Worm (Caenorhabditis elegans) whole organism, early embryonic: Measurements from ENCODE around the gene Y71H2AL.2.
A peak's percentile ranks its signal among the peaks of the same experiment; 100 is the strongest.

ENCODE experiments used
- B0310.2 ChIP-seq: sonication (generic microtip); optimal IDR thresholded peaks from 2 replicates; lab custom pipeline; 2016; ENCODE audit warnings: mild to moderate bottlenecking, missing genetic modification characterization, missing compliant biosample characterization
- F13C5.2 ChIP-seq: sonication (generic microtip); optimal IDR thresholded peaks from 2 replicates; lab custom pipeline; 2017; ENCODE audit warnings: mild to moderate bottlenecking, missing genetic modification characterization, inconsistent platforms, missing compliant biosample characterization
- ama-1 ChIP-seq: fragments of 150-350 bp; optimal IDR thresholded peaks from 2 replicates; lab custom pipeline; 2014
- ceh-13 ChIP-seq: fragments of 200-800 bp; sonication (Bioruptor generic); optimal IDR thresholded peaks from 2 replicates; lab custom pipeline; 2018; ENCODE audit warnings: mild to moderate bottlenecking, missing genetic modification characterization, missing compliant biosample characterization
- ceh-36 ChIP-seq: sonication (generic microtip); optimal IDR thresholded peaks from 2 replicates; lab custom pipeline; 2016; ENCODE audit warnings: missing genetic modification characterization, inconsistent platforms, missing compliant biosample characterization
- ets-7 ChIP-seq: sonication (generic microtip); optimal IDR thresholded peaks from 2 replicates; lab custom pipeline; 2016; ENCODE audit warnings: missing genotype, missing genetic modification characterization, missing compliant biosample characterization
- hmg-4 ChIP-seq: fragments of 200-800 bp; sonication (Bioruptor generic); optimal IDR thresholded peaks from 2 replicates; lab custom pipeline; 2018; ENCODE audit warnings: mild to moderate bottlenecking, missing genetic modification characterization, missing compliant biosample characterization
- sea-1 ChIP-seq: fragments of 200-800 bp; sonication (Bioruptor generic); conservative IDR thresholded peaks from 2 replicates; pipeline ENCODE4 v1.3.6; 2022; ENCODE audit warnings: missing genetic modification characterization, missing compliant biosample characterization
- tbx-11 ChIP-seq: fragments of 200-800 bp; sonication (Bioruptor generic); IDR thresholded peaks from 2 replicates; pipeline ENCODE4 v1.3.6; 2022; ENCODE audit warnings: missing genetic modification characterization, missing compliant biosample characterization
- tra-4 ChIP-seq: sonication (generic microtip); optimal IDR thresholded peaks from 2 replicates; lab custom pipeline; 2017; ENCODE audit warnings: missing genetic modification characterization, missing compliant biosample characterization

ce11 chrIII:2647194-2647925, 38.8 kb upstream of the Y71H2AL.2 start:
- TF ChIP-seq F13C5.2 (no peak), sea-1 (GFP tag; lab: Robert Waterston, UW) (no peak), ama-1 (lab: Kevin White, UChicago) (no peak), ets-7 (tag; lab: Kevin White, UChicago) (no peak), hmg-4 (no peak), tra-4 (tag; lab: Kevin White, UChicago) (no peak), ceh-13 (GFP tag; lab: Kevin White, UChicago) (no peak), tbx-11 (GFP tag; lab: Robert Waterston, UW) (no peak), B0310.2 (tag; lab: Kevin White, UChicago) (no peak), ceh-36 (tag; lab: Kevin White, UChicago) (peak; percentile 47)
